Worm (Caenorhabditis elegans) whole organism, young adult: ENCODE data around the gene str-196.

Source experiments
- F39B2.1 ChIP-seq: fragments of 200-800 bp; sonication (Bioruptor generic); IDR thresholded peaks from 2 replicates; pipeline ENCODE4 v1.3.6; 2022; ENCODE audit warnings: missing genetic modification reagents, missing genetic modification characterization, missing compliant biosample characterization
- T07F8.4 ChIP-seq: sonication (generic microtip); optimal IDR thresholded peaks from 2 replicates; lab custom pipeline; 2016; ENCODE audit warnings: mild to moderate bottlenecking, missing genetic modification characterization, moderate library complexity, missing compliant biosample characterization
- Y53G8AR.9 ChIP-seq: fragments of 200-800 bp; sonication (Bioruptor generic); conservative IDR thresholded peaks from 2 replicates; pipeline ENCODE4 v1.3.6; 2022; ENCODE audit warnings: missing genetic modification reagents, missing genetic modification characterization, missing compliant biosample characterization
- ceh-40 ChIP-seq: fragments of 200-800 bp; sonication (Bioruptor generic); IDR thresholded peaks from 2 replicates; pipeline ENCODE4 v1.3.6; 2022; ENCODE audit warnings: missing genetic modification characterization, missing compliant biosample characterization
- egrh-3 ChIP-seq: fragments of 200-800 bp; sonication (Bioruptor generic); IDR thresholded peaks from 2 replicates; pipeline ENCODE4 v1.3.6; 2022; ENCODE audit warnings: missing genetic modification reagents, missing genetic modification characterization, missing compliant biosample characterization
- madf-3 ChIP-seq: fragments of 200-800 bp; sonication (Bioruptor generic); IDR thresholded peaks from 2 replicates; pipeline ENCODE4 v1.3.6; 2022; ENCODE audit warnings: missing genetic modification reagents, missing genetic modification characterization, missing compliant biosample characterization
- nhr-27 ChIP-seq: fragments of 200-800 bp; sonication (Bioruptor generic); optimal IDR thresholded peaks from 2 replicates; lab custom pipeline; 2018; ENCODE audit warnings: mild to moderate bottlenecking, missing genetic modification characterization, moderate library complexity, missing compliant biosample characterization
- rcor-1 ChIP-seq: fragments of 200-800 bp; sonication (Bioruptor generic); IDR thresholded peaks from 2 replicates; pipeline ENCODE4 v1.3.6; 2022; ENCODE audit warnings: missing genetic modification reagents, missing genetic modification characterization, missing compliant biosample characterization
- unc-130 ChIP-seq: sonication (generic microtip); optimal IDR thresholded peaks from 2 replicates; lab custom pipeline; 2016; ENCODE audit warnings: missing genetic modification reagents, missing genetic modification characterization, missing compliant biosample characterization
- unc-62 ChIP-seq: fragments of 150-350 bp; optimal IDR thresholded peaks from 2 replicates; lab custom pipeline; 2014; ENCODE audit warnings: missing biosample characterization, missing genetic modification reagents, missing genetic modification characterization
- xnd-1 ChIP-seq: sonication (generic microtip); optimal IDR thresholded peaks from 2 replicates; lab custom pipeline; 2016; ENCODE audit warnings: missing genotype, missing genetic modification reagents, missing genetic modification characterization, missing compliant biosample characterization
- ztf-28 ChIP-seq: fragments of 200-800 bp; sonication (Bioruptor generic); IDR thresholded peaks from 2 replicates; pipeline ENCODE4 v1.3.6; 2022; ENCODE audit warnings: missing genetic modification reagents, missing genetic modification characterization, missing compliant biosample characterization

ce11 chrV:443193-443592 lies 48.3 kb upstream of the str-196 start, which contains the start of gene srh-33:
- TF ChIP-seq T07F8.4 (tag; lab: Kevin White, UChicago) (no peak), nhr-27 (tag; lab: Kevin White, UChicago) (no peak), ceh-40 (GFP tag; lab: Robert Waterston, UW) (no peak), unc-130 (GFP tag; lab: Kevin White, UChicago) (no peak), madf-3 (GFP tag; lab: Robert Waterston, UW) (no peak), ztf-28 (GFP tag; lab: Robert Waterston, UW) (no peak), egrh-3 (GFP tag; lab: Robert Waterston, UW) (no peak), rcor-1 (GFP tag; lab: Robert Waterston, UW) (no peak), unc-62 (GFP tag; lab: Kevin White, UChicago) (no peak), F39B2.1 (GFP tag; lab: Robert Waterston, UW) (no peak), xnd-1 (no peak), Y53G8AR.9 (GFP tag; lab: Robert Waterston, UW) (no peak)
